Fruit fly (Drosophila melanogaster) Kc167 (cell line): ENCODE data around the gene CG14280.

ENCODE experiments used
- Myc ChIP-seq: fragments of >200 bp; optimal IDR thresholded peaks from 2 replicates; lab custom pipeline; 2017; ENCODE audit warnings: missing external identifiers
- h ChIP-seq: fragments of >200 bp; optimal IDR thresholded peaks from 3 replicates; lab custom pipeline; 2018; ENCODE audit warnings: missing external identifiers
- insv ChIP-seq: fragments of >200 bp; optimal IDR thresholded peaks from 3 replicates; lab custom pipeline; 2018; ENCODE audit warnings: missing external identifiers
- psq ChIP-seq: fragments of >200 bp; optimal IDR thresholded peaks from 2 replicates; lab custom pipeline; 2017; ENCODE audit warnings: missing external identifiers

DNA sequence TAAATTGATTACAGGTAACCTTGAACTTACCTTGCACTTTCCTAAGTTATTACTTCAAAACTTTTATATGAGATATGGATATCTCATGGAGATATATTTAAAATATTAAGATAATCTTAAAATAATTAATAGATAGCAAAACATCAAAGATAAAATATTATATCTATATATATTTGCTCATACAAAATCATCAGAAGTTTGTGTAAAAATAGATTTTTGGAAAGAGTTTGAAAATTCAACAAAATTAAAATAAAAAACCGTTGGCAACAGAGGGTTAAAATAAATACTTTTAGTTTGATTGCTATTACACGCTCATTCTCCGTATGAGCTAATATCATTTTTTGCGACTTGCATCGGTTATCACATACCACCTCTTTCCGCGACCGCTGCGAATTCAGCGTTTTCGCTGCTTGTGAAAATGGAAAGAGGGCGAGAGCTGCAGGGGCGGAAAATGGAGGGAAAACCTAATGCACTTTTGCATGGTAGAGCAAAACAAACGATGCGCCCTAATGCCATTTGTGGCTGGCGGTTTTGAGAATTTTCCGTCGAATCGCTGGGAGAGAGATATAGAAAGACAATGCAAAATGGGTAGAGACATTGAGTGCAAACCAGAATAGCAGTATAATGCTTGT lies 43.9 kb upstream of the CG14280 start:
- no peak for TF ChIP-seq h (lab: Kevin White, UChicago)
- no peak for TF ChIP-seq insv
- no peak for TF ChIP-seq psq (lab: Kevin White, UChicago)
- no peak for TF ChIP-seq Myc (lab: Kevin White, UChicago)
